Worm (Caenorhabditis elegans): ENCODE measurements around the gene nhr-188.

ce11 chrV:3811541-3811940 lies 46.1 kb downstream of the nhr-188 start, which contains the start of gene scl-13:
- no peak for TF ChIP-seq ceh-82 (tag; optimal IDR thresholded peaks at IDR 0.05)
- no peak for TF ChIP-seq sptf-1 (tag; optimal IDR thresholded peaks at IDR 0.05)
- no peak for TF ChIP-seq ama-1 (optimal IDR thresholded peaks at IDR 0.05)
- TF ChIP-seq tlp-1 (tag; optimal IDR thresholded peaks at IDR 0.05), result no peak
- TF ChIP-seq skn-1 (tag; optimal IDR thresholded peaks at IDR 0.05), result no peak
- no peak for TF ChIP-seq tbx-2 (tag; optimal IDR thresholded peaks at IDR 0.05)
- TF ChIP-seq nhr-12 (tag; optimal IDR thresholded peaks at IDR 0.05), result no peak
- no peak for TF ChIP-seq snpc-4 (tag; optimal IDR thresholded peaks at IDR 0.05)
- TF ChIP-seq pqm-1 (tag; optimal IDR thresholded peaks at IDR 0.05), result no peak
- TF ChIP-seq mdl-1 (tag; optimal IDR thresholded peaks at IDR 0.05), result no peak
- TF ChIP-seq sox-4 (tag; optimal IDR thresholded peaks at IDR 0.05), result no peak
- TF ChIP-seq efl-3 (GFP tag; optimal IDR thresholded peaks at IDR 0.05), result no peak

Measured in whole organism, L1 larva.